Worm (Caenorhabditis elegans) whole organism, late embryonic: ENCODE measurements around the gene C46H3.2.

Experiments
- C38D4.7 ChIP-seq: fragments of 200-800 bp; sonication (Bioruptor generic); optimal IDR thresholded peaks from 2 replicates; lab custom pipeline; 2018; ENCODE audit warnings: mild to moderate bottlenecking, missing genetic modification characterization, moderate library complexity, missing compliant biosample characterization
- F13H6.1 ChIP-seq: sonication (generic microtip); optimal IDR thresholded peaks from 2 replicates; lab custom pipeline; 2016; ENCODE audit warnings: missing genetic modification characterization, missing compliant biosample characterization
- K02D7.2 ChIP-seq: sonication (generic microtip); optimal IDR thresholded peaks from 2 replicates; lab custom pipeline; 2017; ENCODE audit warnings: mild to moderate bottlenecking, missing genetic modification characterization, missing compliant biosample characterization
- K09A11.1 ChIP-seq: sonication (generic microtip); optimal IDR thresholded peaks from 2 replicates; lab custom pipeline; 2017; ENCODE audit warnings: antibody characterized with exemption, mild to moderate bottlenecking, missing genetic modification characterization, missing compliant biosample characterization; ENCODE audit not compliant: insufficient read depth
- T23F11.4 ChIP-seq: fragments of 200-800 bp; sonication (Bioruptor generic); optimal IDR thresholded peaks from 2 replicates; lab custom pipeline; 2018; ENCODE audit warnings: mild to moderate bottlenecking, missing genetic modification characterization, missing compliant biosample characterization
- Y22D7AL.16 ChIP-seq: sonication (generic microtip); optimal IDR thresholded peaks from 2 replicates; lab custom pipeline; 2016; ENCODE audit warnings: missing genetic modification characterization, missing compliant biosample characterization
- ahr-1 ChIP-seq: sonication (generic microtip); optimal IDR thresholded peaks from 2 replicates; lab custom pipeline; 2016; ENCODE audit warnings: missing genetic modification characterization, missing compliant biosample characterization
- ceh-14 ChIP-seq: sonication (generic microtip); optimal IDR thresholded peaks from 2 replicates; lab custom pipeline; 2016; ENCODE audit warnings: missing genotype, missing genetic modification characterization, missing compliant biosample characterization
- ceh-30 ChIP-seq: fragments of 150-350 bp; optimal IDR thresholded peaks from 2 replicates; lab custom pipeline; 2014; ENCODE audit warnings: missing biosample characterization, missing genetic modification characterization
- ceh-31 ChIP-seq: sonication (generic microtip); optimal IDR thresholded peaks from 2 replicates; lab custom pipeline; 2016; ENCODE audit warnings: missing genetic modification characterization, missing compliant biosample characterization
- ceh-45 ChIP-seq: fragments of 200-800 bp; sonication (Bioruptor generic); IDR thresholded peaks from 2 replicates; pipeline ENCODE4 v1.3.6; 2022; ENCODE audit warnings: missing genetic modification reagents, missing genetic modification characterization, missing compliant biosample characterization
- ceh-48 ChIP-seq: sonication (generic microtip); optimal IDR thresholded peaks from 2 replicates; lab custom pipeline; 2016; ENCODE audit warnings: missing genetic modification characterization, inconsistent platforms, missing compliant biosample characterization
- ceh-6 ChIP-seq: fragments of 200-800 bp; sonication (Bioruptor generic); optimal IDR thresholded peaks from 2 replicates; lab custom pipeline; 2018; ENCODE audit warnings: mild to moderate bottlenecking, missing genetic modification characterization, missing compliant biosample characterization
- dmd-4 ChIP-seq: sonication (generic microtip); optimal IDR thresholded peaks from 2 replicates; lab custom pipeline; 2016; ENCODE audit warnings: borderline replicate concordance, missing genetic modification characterization, missing compliant biosample characterization
- elt-2 ChIP-seq: sonication (generic microtip); optimal IDR thresholded peaks from 2 replicates; lab custom pipeline; 2016; ENCODE audit warnings: missing genetic modification reagents, missing genetic modification characterization, missing compliant biosample characterization
- fax-1 ChIP-seq: sonication (generic microtip); optimal IDR thresholded peaks from 2 replicates; lab custom pipeline; 2016; ENCODE audit warnings: missing genotype, missing genetic modification characterization, missing compliant biosample characterization
- fkh-6 ChIP-seq: sonication (generic microtip); optimal IDR thresholded peaks from 2 replicates; lab custom pipeline; 2016; ENCODE audit warnings: missing genetic modification characterization, missing compliant biosample characterization
- hlh-13 ChIP-seq: fragments of 200-800 bp; sonication (Bioruptor generic); optimal IDR thresholded peaks from 2 replicates; lab custom pipeline; 2018; ENCODE audit warnings: mild to moderate bottlenecking, missing genetic modification characterization, missing compliant biosample characterization
- hlh-15 ChIP-seq: sonication (generic microtip); optimal IDR thresholded peaks from 2 replicates; lab custom pipeline; 2016; ENCODE audit warnings: missing genetic modification characterization, missing compliant biosample characterization
- hlh-30 ChIP-seq: sonication (generic microtip); optimal IDR thresholded peaks from 2 replicates; lab custom pipeline; 2017; ENCODE audit warnings: antibody characterized with exemption, missing genetic modification characterization, missing compliant biosample characterization; ENCODE audit not compliant: insufficient read depth
- hlh-6 ChIP-seq: sonication (generic microtip); optimal IDR thresholded peaks from 2 replicates; lab custom pipeline; 2016; ENCODE audit warnings: missing genotype, missing genetic modification characterization, missing compliant biosample characterization
- hlh-8 ChIP-seq: sonication (generic microtip); optimal IDR thresholded peaks from 2 replicates; lab custom pipeline; 2016; ENCODE audit warnings: missing genotype, missing genetic modification characterization, missing compliant biosample characterization
- lin-11 ChIP-seq: fragments of 200-800 bp; sonication (Bioruptor generic); optimal IDR thresholded peaks from 2 replicates; lab custom pipeline; 2018; ENCODE audit warnings: mild to moderate bottlenecking, missing genetic modification characterization, missing compliant biosample characterization
- nfya-1 ChIP-seq: sonication (generic microtip); optimal IDR thresholded peaks from 2 replicates; lab custom pipeline; 2017; ENCODE audit warnings: missing genetic modification characterization, mild to moderate bottlenecking, missing compliant biosample characterization, antibody characterized with exemption, moderate library complexity
- nhr-232 ChIP-seq: sonication (generic microtip); optimal IDR thresholded peaks from 2 replicates; lab custom pipeline; 2016; ENCODE audit warnings: missing genetic modification characterization, missing compliant biosample characterization
- odd-2 ChIP-seq: sonication (generic microtip); optimal IDR thresholded peaks from 2 replicates; lab custom pipeline; 2017; ENCODE audit warnings: antibody characterized with exemption, mild to moderate bottlenecking, missing genetic modification characterization, missing compliant biosample characterization
- pag-3 ChIP-seq: sonication (generic microtip); optimal IDR thresholded peaks from 2 replicates; lab custom pipeline; 2016; ENCODE audit warnings: missing compliant biosample characterization, missing genetic modification characterization, borderline replicate concordance
- pros-1 ChIP-seq: fragments of 150-350 bp; optimal IDR thresholded peaks from 2 replicates; lab custom pipeline; 2014; ENCODE audit warnings: missing biosample characterization, missing genetic modification reagents, missing genetic modification characterization
- ref-2 ChIP-seq: sonication (generic microtip); optimal IDR thresholded peaks from 2 replicates; lab custom pipeline; 2016; ENCODE audit warnings: missing genetic modification characterization, missing compliant biosample characterization
- rnt-1 ChIP-seq: sonication (generic microtip); optimal IDR thresholded peaks from 2 replicates; lab custom pipeline; 2016; ENCODE audit warnings: missing genetic modification characterization, missing compliant biosample characterization
- sox-2 ChIP-seq: fragments of 200-800 bp; sonication (Bioruptor generic); IDR thresholded peaks from 2 replicates; pipeline ENCODE4 v1.3.6; 2022; ENCODE audit warnings: missing genetic modification reagents, missing genetic modification characterization, missing compliant biosample characterization
- sox-4 ChIP-seq: sonication (generic microtip); optimal IDR thresholded peaks from 2 replicates; lab custom pipeline; 2017; ENCODE audit warnings: mild to moderate bottlenecking, missing genetic modification characterization, inconsistent platforms, missing compliant biosample characterization
- tbx-2 ChIP-seq: sonication (generic microtip); optimal IDR thresholded peaks from 2 replicates; lab custom pipeline; 2016; ENCODE audit warnings: missing genetic modification characterization, missing compliant biosample characterization
- tbx-7 ChIP-seq: sonication (generic microtip); optimal IDR thresholded peaks from 2 replicates; lab custom pipeline; 2016; ENCODE audit warnings: missing genotype, missing genetic modification characterization, missing compliant biosample characterization
- unc-3 ChIP-seq, 2 experiments: fragments of 200-800 bp in 1 of 2; sonication (Bioruptor generic) in 1 of 2; sonication (generic microtip) in 1 of 2; conservative IDR thresholded peaks in 1 of 2; optimal IDR thresholded peaks in 1 of 2; 2 replicates each; pipeline versions ENCODE4 v1.3.6 to Lab custom; 2016 to 2022; ENCODE audit warnings: missing compliant biosample characterization in 2 of 2, missing genetic modification characterization in 2 of 2, missing genetic modification reagents in 1 of 2
- unc-55 ChIP-seq: sonication (generic microtip); optimal IDR thresholded peaks from 2 replicates; lab custom pipeline; 2017; ENCODE audit warnings: missing biosample characterization, missing genetic modification reagents, missing genetic modification characterization
- unc-86 ChIP-seq: sonication (generic microtip); optimal IDR thresholded peaks from 2 replicates; lab custom pipeline; 2016; ENCODE audit warnings: missing genetic modification characterization, missing compliant biosample characterization

C46H3.2 gene

DNA sequence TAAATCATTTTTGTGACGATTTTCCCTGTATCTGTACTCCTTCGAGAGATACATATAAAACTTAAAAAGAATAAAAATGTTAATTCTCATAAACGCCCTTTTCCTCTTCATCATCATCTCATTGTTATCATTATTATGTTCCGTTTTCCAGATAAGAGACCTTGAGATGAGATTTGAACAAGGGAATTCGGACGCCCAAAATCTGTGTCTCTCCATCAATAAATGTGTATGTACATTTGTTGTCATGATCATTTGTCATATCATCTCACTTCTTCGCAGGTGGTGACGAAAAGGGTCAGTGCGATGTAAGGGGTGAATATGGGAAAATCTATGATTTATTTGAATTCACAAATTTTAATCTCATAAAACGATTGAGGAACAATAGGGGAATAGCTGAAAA is 1.5 kb upstream of the C46H3.2 start:
- no peak for TF ChIP-seq F13H6.1 (tag; lab: Kevin White, UChicago)
- TF ChIP-seq ref-2 (tag; lab: Kevin White, UChicago) = no peak
- no peak for TF ChIP-seq pros-1 (tag; lab: Kevin White, UChicago)
- TF ChIP-seq nhr-232 = no peak
- TF ChIP-seq hlh-13 (GFP tag; lab: Kevin White, UChicago) = no peak
- no peak for TF ChIP-seq tbx-2 (tag; lab: Kevin White, UChicago)
- TF ChIP-seq rnt-1 (tag; lab: Kevin White, UChicago) = no peak
- no peak for TF ChIP-seq sox-4
- TF ChIP-seq hlh-30 = no peak
- no peak for TF ChIP-seq ceh-31 (tag; lab: Kevin White, UChicago)
- TF ChIP-seq Y22D7AL.16 (tag; lab: Kevin White, UChicago) = no peak

DNA sequence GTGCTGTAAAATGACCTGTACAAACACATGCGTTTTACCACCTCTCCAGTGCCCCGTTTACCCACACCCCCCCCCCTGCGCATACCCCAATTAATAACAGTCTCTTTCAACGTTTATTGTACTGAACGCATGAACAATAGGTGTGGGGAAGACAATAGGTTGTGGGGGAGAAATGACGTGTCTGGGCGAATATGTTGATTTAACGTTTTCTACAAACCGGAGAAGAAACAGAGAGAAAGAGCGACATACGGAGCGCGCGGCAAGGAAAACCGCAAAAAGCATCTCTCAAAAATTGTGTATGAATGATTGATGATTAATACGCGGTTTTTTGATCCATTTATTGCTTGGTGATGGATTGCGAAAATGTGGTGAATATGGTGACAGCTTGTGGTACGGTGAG is 6.7 kb downstream of the C46H3.2 start:
- TF ChIP-seq sox-2 (GFP tag; lab: Robert Waterston, UW) (peak; percentile 93), ceh-31 (tag; lab: Kevin White, UChicago) (peak; percentile 4), unc-55 (GFP tag; lab: Kevin White, UChicago) (peak; percentile 56), pros-1 (tag; lab: Kevin White, UChicago) (no peak), nfya-1 (tag; lab: Kevin White, UChicago) (peak; percentile 3), tbx-7 (tag; lab: Kevin White, UChicago) (no peak), C38D4.7 (GFP tag; lab: Kevin White, UChicago) (peak; percentile 6), F13H6.1 (tag; lab: Kevin White, UChicago) (no peak), hlh-6 (tag; lab: Kevin White, UChicago) (no peak), fkh-6 (no peak)

DNA sequence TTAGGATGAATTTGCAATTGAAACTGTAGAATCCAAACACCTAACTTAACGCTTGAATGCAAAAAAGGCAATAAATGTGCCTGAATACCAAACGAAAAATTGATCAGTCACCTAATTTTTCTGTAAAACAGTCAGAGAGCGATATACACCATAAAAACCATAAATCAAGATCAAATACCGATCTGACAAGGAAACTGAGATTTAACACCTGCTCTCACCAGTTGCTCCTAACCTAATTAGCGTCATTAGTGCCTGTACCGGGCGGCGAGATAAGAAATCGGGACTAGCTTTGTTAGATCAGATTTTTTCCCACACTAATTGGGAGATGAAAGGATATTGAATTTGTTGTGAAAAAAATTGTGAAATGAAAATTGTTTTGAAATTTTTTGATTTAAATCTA is 7.5 kb downstream of the C46H3.2 start:
- TF ChIP-seq T23F11.4 (GFP tag; lab: Kevin White, UChicago) (no peak), fax-1 (tag; lab: Kevin White, UChicago) (no peak), odd-2 (tag; lab: Kevin White, UChicago) (no peak), K02D7.2 (tag; lab: Kevin White, UChicago) (no peak), sox-4 (no peak), pag-3 (tag; lab: Kevin White, UChicago) (no peak), ceh-31 (tag; lab: Kevin White, UChicago) (no peak), ahr-1 (tag; lab: Kevin White, UChicago) (no peak), dmd-4 (tag; lab: Kevin White, UChicago) (no peak), Y22D7AL.16 (tag; lab: Kevin White, UChicago) (no peak), fkh-6 (no peak)

DNA sequence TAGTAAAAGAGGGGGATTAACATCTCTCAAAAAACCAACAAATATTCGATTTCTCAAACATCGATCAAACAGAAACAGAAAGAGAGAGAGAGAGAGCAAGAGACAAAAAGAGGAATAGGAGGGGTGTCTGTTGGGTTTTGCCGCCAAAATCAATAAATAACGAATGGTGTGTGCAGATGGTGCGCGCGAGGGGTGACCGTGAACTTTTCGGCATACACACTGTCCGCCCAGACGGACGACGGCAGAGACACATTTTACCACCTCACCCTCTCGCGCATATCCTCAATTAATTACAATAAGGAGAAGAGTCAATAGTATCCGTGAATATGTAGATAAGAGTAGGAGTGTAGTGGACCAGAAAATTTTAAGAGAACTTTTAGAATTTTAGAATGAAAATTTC is 8.2 kb downstream of the C46H3.2 start:
- TF ChIP-seq K09A11.1 (tag; lab: Kevin White, UChicago) (no peak), elt-2 (tag; lab: Kevin White, UChicago) (no peak), tbx-2 (tag; lab: Kevin White, UChicago) (peak; percentile 10), ceh-14 (tag; lab: Kevin White, UChicago) (no peak), ceh-48 (tag; lab: Kevin White, UChicago) (peak; percentile 26), ceh-31 (tag; lab: Kevin White, UChicago) (peak; percentile 3)

DNA sequence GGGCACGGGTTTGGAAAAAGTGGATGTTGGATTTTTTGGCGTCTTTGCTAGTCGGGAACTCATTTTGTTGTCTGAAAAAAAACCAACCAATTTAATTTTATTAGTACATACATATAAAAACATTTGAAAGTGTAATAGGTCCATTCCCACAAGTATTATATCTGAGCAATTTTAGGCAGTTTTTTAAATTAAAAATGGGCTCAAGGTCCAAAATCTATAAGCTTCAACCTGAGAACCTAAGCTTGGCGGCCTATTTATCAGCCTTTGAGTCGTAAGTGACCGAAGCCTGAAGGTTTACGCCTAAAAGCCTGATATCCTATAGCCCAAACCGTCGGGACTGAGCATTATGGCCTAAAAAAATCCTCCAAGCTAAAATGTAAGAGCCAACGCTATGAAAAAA is 12.1 kb downstream of the C46H3.2 start:
- TF ChIP-seq tbx-7 (tag; lab: Kevin White, UChicago) (no peak), nhr-232 (no peak), ceh-30 (no peak), unc-55 (GFP tag; lab: Kevin White, UChicago) (no peak), K09A11.1 (tag; lab: Kevin White, UChicago) (no peak), ceh-45 (GFP tag; lab: Robert Waterston, UW) (no peak), sox-4 (no peak), elt-2 (tag; lab: Kevin White, UChicago) (no peak), ceh-6 (GFP tag; lab: Kevin White, UChicago) (no peak), F13H6.1 (tag; lab: Kevin White, UChicago) (no peak), K02D7.2 (tag; lab: Kevin White, UChicago) (no peak), pag-3 (tag; lab: Kevin White, UChicago) (no peak), hlh-15 (tag; lab: Kevin White, UChicago) (no peak), hlh-8 (tag; lab: Kevin White, UChicago) (no peak), unc-86 (no peak), lin-11 (tag; lab: Kevin White, UChicago) (no peak), unc-3 (GFP tag; conservative IDR thresholded peaks at IDR 0.05; lab: Robert Waterston, UW) (no peak), unc-3 (tag; optimal IDR thresholded peaks at IDR 0.05; lab: Kevin White, UChicago) (no peak)
